Worm (Caenorhabditis elegans): Measurements from ENCODE around the gene mec-9.

Gene mec-9

DNA sequence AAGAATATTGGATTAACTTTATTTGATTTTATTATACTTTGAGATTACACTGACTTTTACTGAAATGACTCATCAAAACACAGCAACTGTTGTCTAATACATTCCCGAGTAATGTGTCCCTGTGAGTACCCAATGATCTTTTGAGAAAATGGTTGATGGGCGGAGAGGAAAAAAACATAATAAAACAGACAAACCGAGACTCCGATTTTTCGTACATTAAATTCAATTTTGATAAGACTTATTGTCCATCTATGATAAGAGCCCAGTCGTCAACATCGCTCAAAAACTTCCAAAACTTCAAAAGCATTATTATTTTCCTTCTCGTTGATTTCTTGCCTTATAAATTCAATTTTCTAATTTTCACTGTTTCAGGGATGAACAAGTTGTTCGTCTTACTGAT, 35.9 kb upstream of the mec-9 start, which contains the start of gene ttr-46:
Gene ttr-46, plus strand, starts transcription at position 373 of the 400 bp plus-strand sequence.
- TF ChIP-seq Y53G8AR.9 (GFP tag; conservative IDR thresholded peaks at IDR 0.05): no peak
- no peak for TF ChIP-seq ZK185.1 (tag; optimal IDR thresholded peaks at IDR 0.05; ENCODE audit: poor library complexity, severe bottlenecking)
- no peak for TF ChIP-seq nhr-90 (tag; optimal IDR thresholded peaks at IDR 0.05)
- peak; percentile 69 for TF ChIP-seq nhr-80 (tag; optimal IDR thresholded peaks at IDR 0.05)
- no peak for TF ChIP-seq snpc-1.1 (tag; optimal IDR thresholded peaks at IDR 0.05; ENCODE audit: insufficient read depth)

DNA sequence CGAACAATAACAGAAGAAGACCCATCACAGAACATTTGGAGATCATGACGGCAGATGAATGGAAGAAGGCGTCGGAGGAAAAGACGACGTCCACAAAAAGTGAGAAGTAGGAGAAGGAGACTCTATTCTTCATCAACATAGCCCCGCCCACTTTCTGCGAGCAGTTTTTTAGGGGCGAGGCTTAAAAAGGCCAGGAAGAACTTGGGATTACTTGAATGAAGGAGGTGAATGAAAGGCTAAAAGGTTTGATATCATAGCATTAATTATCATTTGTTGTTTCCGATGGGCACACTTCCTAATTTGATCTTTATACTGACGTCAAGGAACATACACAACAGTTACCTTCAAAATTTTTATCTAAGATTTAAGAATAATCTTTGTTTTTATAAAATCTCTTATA, 33.9 kb upstream of the mec-9 start, which contains the start of gene nlp-58:
Gene nlp-58, minus strand, starts transcription at position 101 of the 400 bp plus-strand sequence.
- no peak for TF ChIP-seq ets-4 (GFP tag; optimal IDR thresholded peaks at IDR 0.05)

DNA sequence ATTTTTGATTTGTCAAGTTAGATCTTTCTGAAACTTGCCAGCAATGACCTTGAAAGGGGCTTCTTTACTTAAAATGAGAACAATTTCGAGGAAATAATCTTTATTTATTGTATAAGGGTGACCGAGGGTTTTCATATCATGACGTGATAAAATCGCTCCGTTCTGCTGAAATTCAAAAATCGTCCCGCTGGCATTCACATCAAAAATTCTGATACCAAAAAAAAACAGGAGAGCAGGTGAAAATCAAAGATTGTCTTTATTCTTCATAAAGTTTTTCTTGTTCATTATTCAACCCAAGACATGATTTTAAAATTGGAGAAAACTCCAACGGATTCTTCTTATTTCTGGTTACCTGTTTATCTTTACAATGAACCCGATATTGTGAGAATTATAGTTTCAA, 29.2 kb upstream of the mec-9 start, which contains the start of gene sre-28:
Gene sre-28, plus strand, starts transcription at position 301 of the 400 bp plus-strand sequence.
- TF ChIP-seq ceh-91 (GFP tag; IDR thresholded peaks at IDR 0.05): no peak
- TF ChIP-seq C17E4.6 (GFP tag; IDR thresholded peaks at IDR 0.05): no peak
- no peak for TF ChIP-seq ceh-100 (GFP tag; IDR thresholded peaks at IDR 0.05)
- no peak for TF ChIP-seq xnd-1 (tag; optimal IDR thresholded peaks at IDR 0.05)
- no peak for TF ChIP-seq hrde-1 (tag; optimal IDR thresholded peaks at IDR 0.05; ENCODE audit: borderline replicate concordance)
- TF ChIP-seq ztf-22 (GFP tag; optimal IDR thresholded peaks at IDR 0.05): no peak
- no peak for TF ChIP-seq madf-6 (GFP tag; IDR thresholded peaks at IDR 0.05)
- no peak for TF ChIP-seq lin-40 (tag; optimal IDR thresholded peaks at IDR 0.05)
- TF ChIP-seq zim-3 (tag; optimal IDR thresholded peaks at IDR 0.05): no peak
- TF ChIP-seq T07F8.4 (tag; optimal IDR thresholded peaks at IDR 0.05): no peak
- no peak for TF ChIP-seq aptf-3 (GFP tag; IDR thresholded peaks at IDR 0.05)
- TF ChIP-seq D2030.7 (GFP tag; IDR thresholded peaks at IDR 0.05): no peak
- no peak for TF ChIP-seq Y67H2A.10 (GFP tag; conservative IDR thresholded peaks at IDR 0.05)
- no peak for TF ChIP-seq hsf-1 (GFP tag; IDR thresholded peaks at IDR 0.05)
- TF ChIP-seq atf-7 (tag; optimal IDR thresholded peaks at IDR 0.05): no peak
- no peak for TF ChIP-seq akir-1 (GFP tag; optimal IDR thresholded peaks at IDR 0.05)
- no peak for TF ChIP-seq madf-8 (GFP tag; conservative IDR thresholded peaks at IDR 0.05)
- TF ChIP-seq tbx-9 (tag; optimal IDR thresholded peaks at IDR 0.05; ENCODE audit: borderline replicate concordance): no peak
- no peak for TF ChIP-seq die-1 (tag; optimal IDR thresholded peaks at IDR 0.05)

DNA sequence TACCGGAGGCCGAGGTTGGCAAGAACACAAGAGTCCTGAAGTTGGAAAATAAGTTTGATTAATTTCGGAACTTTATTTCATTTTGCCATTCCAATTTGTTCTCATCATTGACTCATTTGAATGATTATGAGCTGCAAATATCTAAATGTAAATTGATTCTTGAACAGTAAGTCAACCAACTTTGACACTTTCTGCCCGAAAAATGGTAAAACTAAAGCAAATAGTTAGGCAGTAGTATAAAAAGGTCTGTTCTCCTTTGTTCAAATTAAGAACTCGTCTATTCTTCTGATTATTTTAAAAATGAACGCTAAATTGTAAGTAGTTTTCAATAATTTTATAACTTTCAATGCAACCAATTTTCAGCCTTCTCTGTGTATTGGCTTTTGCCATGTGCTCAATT, 28.1 kb upstream of the mec-9 start, which contains the start of gene fipr-12:
Gene fipr-12, plus strand, starts transcription at position 301 of the 400 bp plus-strand sequence.
- no peak for TF ChIP-seq T07F8.4 (tag; optimal IDR thresholded peaks at IDR 0.05)
- TF ChIP-seq chd-7 (tag; optimal IDR thresholded peaks at IDR 0.05): no peak
- TF ChIP-seq fkh-3 (tag; optimal IDR thresholded peaks at IDR 0.05): no peak
- no peak for TF ChIP-seq ztf-28 (GFP tag; IDR thresholded peaks at IDR 0.05)
- TF ChIP-seq dpl-1 (GFP tag; optimal IDR thresholded peaks at IDR 0.05): no peak
- no peak for TF ChIP-seq mxl-1 (tag; optimal IDR thresholded peaks at IDR 0.05)
- TF ChIP-seq somi-1 (GFP tag; optimal IDR thresholded peaks at IDR 0.05): no peak
- TF ChIP-seq mcd-1 (GFP tag; IDR thresholded peaks at IDR 0.05): no peak
- TF ChIP-seq egl-18 (GFP tag; IDR thresholded peaks at IDR 0.05): no peak
- no peak for TF ChIP-seq hmg-1.2 (GFP tag; IDR thresholded peaks at IDR 0.05)

All from whole organism, young adult.